Fruit fly (Drosophila melanogaster) whole organism, embryonic: ENCODE measurements around the gene CG7352.

Experiments
- ATbp ChIP-seq: fragments of 200-800 bp; sonication (Bioruptor generic); optimal IDR thresholded peaks from 2 replicates; lab custom pipeline; 2017; ENCODE audit warnings: missing biosample characterization, mild to moderate bottlenecking, missing genetic modification characterization, missing genetic modification reagents
- Atf-2 ChIP-seq: fragments of 200-800 bp; sonication (Bioruptor generic); optimal IDR thresholded peaks from 2 replicates; lab custom pipeline; 2016; ENCODE audit warnings: missing biosample characterization, missing genetic modification characterization
- CG10565 ChIP-seq: fragments of 200-800 bp; sonication (Bioruptor generic); optimal IDR thresholded peaks from 3 replicates; lab custom pipeline; 2016; ENCODE audit warnings: missing biosample characterization, mild to moderate bottlenecking, missing genetic modification characterization
- CG11093 ChIP-seq: fragments of 200-800 bp; sonication (Bioruptor generic); IDR thresholded peaks from 3 replicates; pipeline ENCODE4 v1.3.6; 2022; ENCODE audit warnings: missing biosample characterization, missing genetic modification characterization
- CG12071 ChIP-seq: fragments of 200-800 bp; sonication (Bioruptor generic); optimal IDR thresholded peaks from 3 replicates; lab custom pipeline; 2018; ENCODE audit warnings: missing biosample characterization, mild to moderate bottlenecking, missing genetic modification characterization
- CG12744 ChIP-seq: fragments of 200-800 bp; sonication (Bioruptor generic); optimal IDR thresholded peaks from 2 replicates; lab custom pipeline; 2016; ENCODE audit warnings: missing biosample characterization, missing genetic modification characterization
- CG16863 ChIP-seq: fragments of 200-800 bp; sonication (Bioruptor generic); optimal IDR thresholded peaks from 3 replicates; lab custom pipeline; 2016; ENCODE audit warnings: missing biosample characterization, missing genetic modification characterization
- CG18262 ChIP-seq: fragments of 200-800 bp; optimal IDR thresholded peaks from 3 replicates; lab custom pipeline; 2019; ENCODE audit warnings: missing biosample characterization, mild to moderate bottlenecking, missing genetic modification characterization, moderate library complexity
- CG2199 ChIP-seq: fragments of 200-800 bp; sonication (Bioruptor generic); IDR thresholded peaks from 3 replicates; pipeline ENCODE4 v1.3.6; 2022; ENCODE audit warnings: missing biosample characterization, missing genetic modification characterization
- CG2678 ChIP-seq: fragments of 200-800 bp; sonication (Bioruptor generic); optimal IDR thresholded peaks from 3 replicates; lab custom pipeline; 2019; ENCODE audit warnings: missing biosample characterization, mild to moderate bottlenecking, missing genetic modification characterization, moderate library complexity
- CG32532 ChIP-seq: fragments of 200-800 bp; sonication (Bioruptor generic); IDR thresholded peaks from 2 replicates; pipeline ENCODE4 v1.3.6; 2022; ENCODE audit warnings: missing biosample characterization, missing genetic modification characterization
- CG3838 ChIP-seq: fragments of 200-800 bp; sonication (Bioruptor generic); optimal IDR thresholded peaks from 3 replicates; lab custom pipeline; 2016; ENCODE audit warnings: missing biosample characterization, missing genetic modification characterization
- CG5245 ChIP-seq: fragments of 200-800 bp; sonication (Bioruptor generic); optimal IDR thresholded peaks from 3 replicates; lab custom pipeline; 2016; ENCODE audit warnings: missing biosample characterization, missing genetic modification characterization
- CG7987 ChIP-seq: fragments of 200-800 bp; sonication (Bioruptor generic); optimal IDR thresholded peaks from 2 replicates; lab custom pipeline; 2018; ENCODE audit warnings: missing biosample characterization, mild to moderate bottlenecking, missing genetic modification characterization, moderate library complexity
- Dref ChIP-seq: fragments of 200-800 bp; sonication (Bioruptor generic); IDR thresholded peaks from 2 replicates; pipeline ENCODE4 v1.3.6; 2022; ENCODE audit warnings: missing biosample characterization, missing genetic modification characterization
- Elba2 ChIP-seq: fragments of 200-800 bp; sonication (Bioruptor generic); optimal IDR thresholded peaks from 3 replicates; lab custom pipeline; 2016; ENCODE audit warnings: missing biosample characterization, missing genetic modification characterization
- Ets65A ChIP-seq: fragments of 200-800 bp; sonication (Bioruptor generic); peaks from one replicate; lab custom pipeline; 2016; ENCODE audit warnings: missing biosample characterization, missing genetic modification characterization
- Fer3 ChIP-seq: fragments of 200-800 bp; sonication (Bioruptor generic); optimal IDR thresholded peaks from 2 replicates; lab custom pipeline; 2018; ENCODE audit warnings: missing biosample characterization, mild to moderate bottlenecking, missing genetic modification characterization, moderate library complexity
- Gug ChIP-seq: fragments of 200-800 bp; sonication (Bioruptor generic); IDR thresholded peaks from 4 replicates; pipeline ENCODE4 v1.3.6; 2022; ENCODE audit warnings: missing biosample characterization, missing genetic modification characterization
- Hey ChIP-seq: fragments of 200-800 bp; sonication (Bioruptor generic); optimal IDR thresholded peaks from 3 replicates; lab custom pipeline; 2018; ENCODE audit warnings: missing biosample characterization, mild to moderate bottlenecking, missing genetic modification characterization
- HmgZ ChIP-seq: fragments of 200-800 bp; sonication (Bioruptor generic); optimal IDR thresholded peaks from 2 replicates; lab custom pipeline; 2018; ENCODE audit warnings: missing biosample characterization, mild to moderate bottlenecking, missing genetic modification characterization
- Hr78 ChIP-seq, 2 experiments: fragments of 200-800 bp in 1 of 2; fragments of >200 bp in 1 of 2; sonication (Bioruptor generic) in 1 of 2; optimal IDR thresholded peaks; 2 replicates each; lab custom pipeline; 2017 to 2019; ENCODE audit warnings: missing biosample characterization in 2 of 2, missing genetic modification characterization in 2 of 2, mild to moderate bottlenecking in 1 of 2, moderate library complexity in 1 of 2
- Lhr ChIP-seq: fragments of 200-800 bp; sonication (Bioruptor generic); optimal IDR thresholded peaks from 3 replicates; lab custom pipeline; 2017; ENCODE audit warnings: mild to moderate bottlenecking, missing biosample characterization, missing genetic modification reagents, missing genetic modification characterization
- Poxn ChIP-seq: fragments of 200-800 bp; sonication (Bioruptor generic); IDR thresholded peaks from 2 replicates; pipeline ENCODE4 v1.3.6; 2022; ENCODE audit warnings: missing biosample characterization, missing genetic modification characterization
- Sox102F ChIP-seq: fragments of 200-800 bp; sonication (Bioruptor generic); optimal IDR thresholded peaks from 2 replicates; lab custom pipeline; 2018; ENCODE audit warnings: missing biosample characterization, mild to moderate bottlenecking, missing genetic modification characterization, moderate library complexity
- Taf1 ChIP-seq: fragments of 200-800 bp; sonication (Bioruptor generic); IDR thresholded peaks from 2 replicates; pipeline ENCODE4 v1.3.6; 2022; ENCODE audit warnings: missing biosample characterization, missing genetic modification characterization
- Vsx1 ChIP-seq: fragments of 200-800 bp; sonication (Bioruptor generic); optimal IDR thresholded peaks from 2 replicates; lab custom pipeline; 2017; ENCODE audit warnings: missing biosample characterization, mild to moderate bottlenecking, missing genetic modification characterization, missing genetic modification reagents
- ash1 ChIP-seq: fragments of 200-800 bp; sonication (Bioruptor generic); optimal IDR thresholded peaks from 2 replicates; lab custom pipeline; 2018; ENCODE audit warnings: missing biosample characterization, mild to moderate bottlenecking, missing genetic modification characterization
- bbx ChIP-seq: fragments of 200-800 bp; sonication (Bioruptor generic); IDR thresholded peaks from 2 replicates; pipeline ENCODE4 v1.3.6; 2022; ENCODE audit warnings: missing biosample characterization, missing genetic modification characterization; ENCODE audit not compliant: partially characterized antibody
- ci ChIP-seq: fragments of 200-800 bp; sonication (Bioruptor generic); IDR thresholded peaks from 3 replicates; pipeline ENCODE4 v1.3.6; 2022; ENCODE audit warnings: missing biosample characterization, missing genetic modification characterization
- croc ChIP-seq: fragments of 200-800 bp; sonication (Bioruptor generic); conservative IDR thresholded peaks from 3 replicates; pipeline ENCODE4 v1.3.6; 2022; ENCODE audit warnings: missing biosample characterization, missing genetic modification characterization
- ems ChIP-seq: fragments of 200-800 bp; sonication (Bioruptor generic); optimal IDR thresholded peaks from 3 replicates; lab custom pipeline; 2016; ENCODE audit warnings: missing biosample characterization, missing genetic modification characterization
- esg ChIP-seq: fragments of 200-800 bp; sonication (Bioruptor generic); conservative IDR thresholded peaks from 2 replicates; pipeline ENCODE4 v1.3.6; 2022; ENCODE audit warnings: missing biosample characterization, missing genetic modification characterization
- exex ChIP-seq: fragments of 200-800 bp; sonication (Bioruptor generic); optimal IDR thresholded peaks from 4 replicates; lab custom pipeline; 2018; ENCODE audit warnings: missing biosample characterization, mild to moderate bottlenecking, missing genetic modification characterization, moderate library complexity
- grn ChIP-seq: fragments of 200-800 bp; sonication (Bioruptor generic); optimal IDR thresholded peaks from 3 replicates; lab custom pipeline; 2017; ENCODE audit warnings: missing biosample characterization, missing genetic modification characterization
- hkb ChIP-seq, 2 experiments: fragments of 200-800 bp in 1 of 2; fragments of >200 bp in 1 of 2; sonication (Bioruptor generic) in 1 of 2; IDR thresholded peaks in 1 of 2; optimal IDR thresholded peaks in 1 of 2; 2 replicates each; pipeline versions ENCODE4 v1.3.6 to Lab custom; 2017 to 2022; ENCODE audit warnings: missing biosample characterization in 1 of 2, missing genetic modification characterization in 1 of 2
- luna ChIP-seq: fragments of 200-800 bp; sonication (Bioruptor generic); optimal IDR thresholded peaks from 2 replicates; lab custom pipeline; 2016; ENCODE audit warnings: missing biosample characterization, missing genetic modification characterization
- pan ChIP-seq, 4 experiments: fragments of >200 bp in 3 of 4; fragments of 200-800 bp in 1 of 4; sonication (Bioruptor generic) in 1 of 4; optimal IDR thresholded peaks in 3 of 4; IDR thresholded peaks in 1 of 4; 2 replicates each; pipeline versions ENCODE4 v1.3.6 to Lab custom; 2017 to 2022; ENCODE audit warnings: missing biosample characterization in 2 of 4, missing genetic modification characterization in 2 of 4, mixed read lengths in 1 of 4
- repo ChIP-seq: fragments of 200-800 bp; sonication (Bioruptor generic); optimal IDR thresholded peaks from 2 replicates; lab custom pipeline; 2016; ENCODE audit warnings: missing biosample characterization, missing genetic modification characterization
- sd ChIP-seq: fragments of 200-800 bp; sonication (Bioruptor generic); optimal IDR thresholded peaks from 3 replicates; lab custom pipeline; 2018; ENCODE audit warnings: missing biosample characterization, mild to moderate bottlenecking, missing genetic modification characterization, moderate library complexity
- sens ChIP-seq: fragments of 200-800 bp; sonication (Bioruptor generic); peaks from one replicate; lab custom pipeline; 2016; ENCODE audit warnings: missing biosample characterization, missing genetic modification characterization
- tio ChIP-seq: fragments of 200-800 bp; sonication (Bioruptor generic); optimal IDR thresholded peaks from 2 replicates; lab custom pipeline; 2017; ENCODE audit warnings: missing biosample characterization, missing genetic modification characterization, inconsistent platforms
- vnd ChIP-seq: fragments of 200-800 bp; sonication (Bioruptor generic); IDR thresholded peaks from 3 replicates; pipeline ENCODE4 v1.3.6; 2022; ENCODE audit warnings: missing biosample characterization, missing genetic modification characterization; ENCODE audit not compliant: partially characterized antibody
- z ChIP-seq: fragments of 200-800 bp; sonication (Bioruptor generic); IDR thresholded peaks from 3 replicates; pipeline ENCODE4 v1.3.6; 2022; ENCODE audit warnings: missing biosample characterization, missing genetic modification characterization

CG7352 gene

dm6 chr3R:8327967-8328789, 19.2 kb upstream of the CG7352 start:
- TF ChIP-seq CG12071 (no peak), Ets65A (GFP tag; lab: Kevin White, UChicago) (peak; percentile 80), sens (GFP tag; lab: Kevin White, UChicago) (peak; percentile 19)

dm6 chr3R:8329628-8330027, 17.8 kb upstream of the CG7352 start:
- TF ChIP-seq CG11093 (GFP tag; lab: Robert Waterston, UW): no peak
- TF ChIP-seq croc (GFP tag; lab: Robert Waterston, UW): no peak
- TF ChIP-seq ci: no peak
- no peak for TF ChIP-seq CG10565 (GFP tag; lab: Kevin White, UChicago)
- TF ChIP-seq pan (optimal IDR thresholded peaks at IDR 0.05; lab: Kevin White, UChicago): no peak
- no peak for TF ChIP-seq pan (GFP tag; optimal IDR thresholded peaks at IDR 0.05 in 1 of 2, IDR thresholded peaks at IDR 0.05 in 1 of 2)
- no peak for TF ChIP-seq bbx (GFP tag; lab: Robert Waterston, UW)
- no peak for TF ChIP-seq CG12744 (GFP tag; lab: Kevin White, UChicago)
- TF ChIP-seq CG16863 (GFP tag; lab: Kevin White, UChicago): no peak
- TF ChIP-seq Gug (GFP tag; lab: Robert Waterston, UW): no peak
- no peak for TF ChIP-seq hkb (optimal IDR thresholded peaks at IDR 0.05; lab: Kevin White, UChicago)
- TF ChIP-seq hkb (GFP tag; IDR thresholded peaks at IDR 0.05; lab: Robert Waterston, UW): no peak

- TF ChIP-seq z (GFP tag; lab: Robert Waterston, UW): peak; percentile 7; the same call in 1 of the 3 replicates
- peak; percentile 38 for TF ChIP-seq HmgZ (tag; lab: Kevin White, UChicago)
- TF ChIP-seq CG7987 (GFP tag; lab: Kevin White, UChicago): peak; percentile 55
- TF ChIP-seq CG18262 (tag; lab: Kevin White, UChicago): peak; percentile 97
- peak; percentile 96 for TF ChIP-seq CG2678 (tag; lab: Kevin White, UChicago)
- TF ChIP-seq Poxn (GFP tag; lab: Robert Waterston, UW): no peak
- TF ChIP-seq Taf1: peak; percentile 49; the same call in 1 of the 2 replicates
- peak; percentile 66 for TF ChIP-seq CG32532 (GFP tag; lab: Robert Waterston, UW)
- TF ChIP-seq CG5245 (GFP tag; lab: Kevin White, UChicago): peak; percentile 87
- TF ChIP-seq Hr78 (GFP tag; optimal IDR thresholded peaks at IDR 0.05; lab: Kevin White, UChicago): peak in 1 of 2 experiments; percentile 83
- TF ChIP-seq Elba2 (GFP tag; lab: Kevin White, UChicago): no peak
- TF ChIP-seq Hey (tag; lab: Kevin White, UChicago): no peak
- TF ChIP-seq CG3838 (GFP tag; lab: Kevin White, UChicago): peak; percentile 3
- TF ChIP-seq CG12744 (GFP tag; lab: Kevin White, UChicago): no peak
- TF ChIP-seq ems: peak; percentile 69
- no peak for TF ChIP-seq ash1 (GFP tag; lab: Kevin White, UChicago)
- TF ChIP-seq vnd (GFP tag; lab: Robert Waterston, UW): no peak
- peak; percentile 69 for TF ChIP-seq Vsx1 (GFP tag; lab: Kevin White, UChicago)
- TF ChIP-seq CG2199 (GFP tag; lab: Robert Waterston, UW): 0 out of 3 replicates have a peak, but pooled peaks have one; percentile 10
- TF ChIP-seq Fer3 (tag; lab: Kevin White, UChicago): peak; percentile 80
- peak; percentile 88 for TF ChIP-seq esg (GFP tag; lab: Robert Waterston, UW)
- peak; percentile 69 for TF ChIP-seq Lhr
- peak; percentile 24 for TF ChIP-seq exex (tag; lab: Kevin White, UChicago)
- no peak for TF ChIP-seq luna
- peak; percentile 68 for TF ChIP-seq Atf-2
- TF ChIP-seq sd (tag; lab: Kevin White, UChicago): peak; percentile 82
- TF ChIP-seq ATbp (GFP tag; lab: Kevin White, UChicago): peak; percentile 81
- TF ChIP-seq Sox102F (GFP tag; lab: Kevin White, UChicago): peak; percentile 90
- TF ChIP-seq Dref (GFP tag; lab: Robert Waterston, UW): no peak
- peak; percentile 88 for TF ChIP-seq tio (GFP tag; lab: Kevin White, UChicago)
- TF ChIP-seq repo (GFP tag; lab: Kevin White, UChicago): no peak
- TF ChIP-seq grn (GFP tag; lab: Kevin White, UChicago): no peak
Observed at dm6 chr3R:8333768-8334470, 13.5 kb upstream of the CG7352 start, which contains the start of gene Poxm. Gene Poxm, minus strand, starts transcription at chr3R:8333792.
